Worm (Caenorhabditis elegans) whole organism, L4 larva: ENCODE data around the gene mrps-2.
A peak's percentile ranks its signal among the peaks of the same experiment; 100 is the strongest.

Experiments
- F49E8.2 ChIP-seq: sonication (generic microtip); optimal IDR thresholded peaks from 2 replicates; lab custom pipeline; 2016; ENCODE audit warnings: missing compliant biosample characterization, mild to moderate bottlenecking, missing genetic modification characterization, borderline replicate concordance
- R02D3.7 ChIP-seq: fragments of 150-350 bp; sonication (generic microtip); optimal IDR thresholded peaks from 3 replicates; lab custom pipeline; 2014; ENCODE audit warnings: missing biosample characterization, missing genetic modification characterization
- T26A8.4 ChIP-seq: fragments of 200-800 bp; sonication (Bioruptor generic); IDR thresholded peaks from 2 replicates; pipeline ENCODE4 v1.3.6; 2022; ENCODE audit warnings: missing genetic modification characterization, missing compliant biosample characterization
- Y48G9A.11 ChIP-seq: fragments of 200-800 bp; sonication (Bioruptor generic); IDR thresholded peaks from 2 replicates; pipeline ENCODE4 v1.3.6; 2022; ENCODE audit warnings: missing genetic modification reagents, missing genetic modification characterization, missing compliant biosample characterization
- ZK337.2 ChIP-seq: fragments of 200-800 bp; sonication (Bioruptor generic); IDR thresholded peaks from 2 replicates; pipeline ENCODE4 v1.3.6; 2022; ENCODE audit warnings: missing genetic modification reagents, missing genetic modification characterization, missing compliant biosample characterization
- ceh-20 ChIP-seq: fragments of 200-800 bp; sonication (Bioruptor generic); IDR thresholded peaks from 2 replicates; pipeline ENCODE4 v1.3.6; 2022; ENCODE audit warnings: missing genetic modification reagents, missing genetic modification characterization, missing compliant biosample characterization
- ceh-28 ChIP-seq: fragments of 150-350 bp; optimal IDR thresholded peaks from 2 replicates; lab custom pipeline; 2014; ENCODE audit warnings: missing biosample characterization, missing genetic modification reagents, missing genetic modification characterization
- ceh-32 ChIP-seq: sonication (generic microtip); optimal IDR thresholded peaks from 2 replicates; lab custom pipeline; 2016; ENCODE audit warnings: mild to moderate bottlenecking, missing genetic modification characterization, missing compliant biosample characterization; ENCODE audit not compliant: poor library complexity
- ceh-44 ChIP-seq: fragments of 200-800 bp; sonication (Bioruptor generic); IDR thresholded peaks from 2 replicates; pipeline ENCODE4 v1.3.6; 2022; ENCODE audit warnings: missing genetic modification reagents, missing genetic modification characterization, missing compliant biosample characterization
- ceh-62 ChIP-seq: sonication (generic microtip); optimal IDR thresholded peaks from 2 replicates; lab custom pipeline; 2017; ENCODE audit warnings: missing biosample characterization, missing genetic modification characterization
- ceh-82 ChIP-seq: sonication (generic microtip); optimal IDR thresholded peaks from 2 replicates; lab custom pipeline; 2017; ENCODE audit warnings: missing biosample characterization, missing genetic modification characterization
- ces-1 ChIP-seq: fragments of 150-350 bp; sonication (generic microtip); optimal IDR thresholded peaks from 4 replicates; lab custom pipeline; 2014; ENCODE audit warnings: missing biosample characterization, missing genetic modification reagents, missing genetic modification characterization
- cey-2 ChIP-seq: sonication (generic microtip); optimal IDR thresholded peaks from 3 replicates; lab custom pipeline; 2017; ENCODE audit warnings: missing genetic modification characterization, mild to moderate bottlenecking, missing compliant biosample characterization, antibody characterized with exemption, borderline replicate concordance; ENCODE audit not compliant: insufficient read depth
- daf-12 ChIP-seq: fragments of 150-350 bp; optimal IDR thresholded peaks from 2 replicates; lab custom pipeline; 2014; ENCODE audit warnings: missing biosample characterization, missing genetic modification reagents, missing genetic modification characterization
- daf-19 ChIP-seq: fragments of 200-800 bp; sonication (Bioruptor generic); conservative IDR thresholded peaks from 2 replicates; pipeline ENCODE4 v1.3.6; 2022; ENCODE audit warnings: missing genetic modification characterization, missing compliant biosample characterization
- dmd-9 ChIP-seq: fragments of 200-800 bp; sonication (Bioruptor generic); IDR thresholded peaks from 2 replicates; pipeline ENCODE4 v1.3.6; 2022; ENCODE audit warnings: missing genetic modification reagents, missing genetic modification characterization, missing compliant biosample characterization
- dve-1 ChIP-seq: sonication (generic microtip); optimal IDR thresholded peaks from 2 replicates; lab custom pipeline; 2017; ENCODE audit warnings: antibody characterized with exemption, mild to moderate bottlenecking, missing genetic modification characterization, missing compliant biosample characterization; ENCODE audit not compliant: insufficient read depth
- egl-43 ChIP-seq: fragments of 200-800 bp; sonication (Bioruptor generic); IDR thresholded peaks from 2 replicates; pipeline ENCODE4 v1.3.6; 2022; ENCODE audit warnings: missing genetic modification reagents, missing genetic modification characterization, missing compliant biosample characterization
- fos-1 ChIP-seq: fragments of 150-350 bp; optimal IDR thresholded peaks from 2 replicates; lab custom pipeline; 2014; ENCODE audit warnings: missing biosample characterization, missing genetic modification characterization
- gei-8 ChIP-seq: fragments of 200-800 bp; sonication (Bioruptor generic); optimal IDR thresholded peaks from 2 replicates; lab custom pipeline; 2018; ENCODE audit warnings: mild to moderate bottlenecking, missing genetic modification characterization, missing compliant biosample characterization
- hlh-30 ChIP-seq: sonication (generic microtip); optimal IDR thresholded peaks from 2 replicates; lab custom pipeline; 2017; ENCODE audit warnings: antibody characterized with exemption, mild to moderate bottlenecking, missing genetic modification characterization, missing compliant biosample characterization; ENCODE audit not compliant: insufficient read depth
- hmg-1.1 ChIP-seq: fragments of 200-800 bp; sonication (Bioruptor generic); IDR thresholded peaks from 2 replicates; pipeline ENCODE4 v1.3.6; 2022; ENCODE audit warnings: missing genetic modification reagents, missing genetic modification characterization, missing compliant biosample characterization
- jun-1 ChIP-seq: fragments of 150-350 bp; optimal IDR thresholded peaks from 2 replicates; lab custom pipeline; 2014; ENCODE audit warnings: missing biosample characterization, missing genetic modification reagents, missing genetic modification characterization
- lin-1 ChIP-seq: fragments of 200-800 bp; sonication (Bioruptor generic); IDR thresholded peaks from 2 replicates; pipeline ENCODE4 v1.3.6; 2022; ENCODE audit warnings: missing genetic modification reagents, missing genetic modification characterization, missing compliant biosample characterization
- lin-29 ChIP-seq: fragments of 200-800 bp; sonication (Bioruptor generic); IDR thresholded peaks from 2 replicates; pipeline ENCODE4 v1.3.6; 2022; ENCODE audit warnings: missing genetic modification reagents, missing genetic modification characterization, missing compliant biosample characterization
- lir-3 ChIP-seq: sonication (generic microtip); optimal IDR thresholded peaks from 2 replicates; lab custom pipeline; 2016; ENCODE audit warnings: mild to moderate bottlenecking, missing genetic modification characterization, missing compliant biosample characterization
- madf-9 ChIP-seq: fragments of 200-800 bp; sonication (Bioruptor generic); conservative IDR thresholded peaks from 2 replicates; pipeline ENCODE4 v1.3.6; 2022; ENCODE audit warnings: missing genetic modification reagents, missing genetic modification characterization, missing compliant biosample characterization
- mdl-1 ChIP-seq, 2 experiments: fragments of 150-350 bp in 1 of 2; sonication (generic microtip) in 1 of 2; optimal IDR thresholded peaks; 2 replicates each; lab custom pipeline; 2014 to 2017; ENCODE audit warnings: missing biosample characterization in 2 of 2, missing genetic modification characterization in 2 of 2
- mdt-29 ChIP-seq: fragments of 200-800 bp; sonication (Bioruptor generic); IDR thresholded peaks from 2 replicates; pipeline ENCODE4 v1.3.6; 2022; ENCODE audit warnings: missing genetic modification reagents, missing genetic modification characterization, missing compliant biosample characterization
- mep-1 ChIP-seq: fragments of 150-350 bp; sonication (generic microtip); optimal IDR thresholded peaks from 3 replicates; lab custom pipeline; 2014; ENCODE audit warnings: missing biosample characterization, missing genetic modification characterization
- mxl-2 ChIP-seq: fragments of 200-800 bp; sonication (Bioruptor generic); conservative IDR thresholded peaks from 2 replicates; pipeline ENCODE4 v1.3.6; 2022; ENCODE audit warnings: missing genetic modification reagents, missing genetic modification characterization, missing compliant biosample characterization
- nhr-10 ChIP-seq: fragments of 150-350 bp; optimal IDR thresholded peaks from 2 replicates; lab custom pipeline; 2014; ENCODE audit warnings: missing biosample characterization, missing genetic modification characterization
- nhr-102 ChIP-seq: sonication (generic microtip); optimal IDR thresholded peaks from 2 replicates; lab custom pipeline; 2016; ENCODE audit warnings: mild to moderate bottlenecking, missing genetic modification characterization, moderate library complexity, missing compliant biosample characterization
- nhr-111 ChIP-seq: fragments of 200-800 bp; sonication (Bioruptor generic); optimal IDR thresholded peaks from 2 replicates; lab custom pipeline; 2018; ENCODE audit warnings: mild to moderate bottlenecking, missing genetic modification characterization, missing compliant biosample characterization
- nhr-237 ChIP-seq: sonication (generic microtip); optimal IDR thresholded peaks from 2 replicates; lab custom pipeline; 2017; ENCODE audit warnings: missing biosample characterization, missing genetic modification characterization
- nhr-25 ChIP-seq: sonication (generic microtip); optimal IDR thresholded peaks from 2 replicates; lab custom pipeline; 2017; ENCODE audit warnings: missing genetic modification characterization, mild to moderate bottlenecking, missing compliant biosample characterization, antibody characterized with exemption, moderate library complexity, borderline replicate concordance; ENCODE audit not compliant: insufficient read depth
- nhr-6 ChIP-seq: fragments of 150-350 bp; optimal IDR thresholded peaks from 2 replicates; lab custom pipeline; 2014; ENCODE audit warnings: missing biosample characterization, missing genetic modification characterization
- nhr-77 ChIP-seq: fragments of 150-350 bp; optimal IDR thresholded peaks from 2 replicates; lab custom pipeline; 2014; ENCODE audit warnings: missing biosample characterization, missing genetic modification characterization
- pha-4 ChIP-seq, 2 experiments: fragments of 150-350 bp in 1 of 2; fragments of 200-800 bp in 1 of 2; sonication (Bioruptor generic) in 1 of 2; IDR thresholded peaks in 1 of 2; optimal IDR thresholded peaks in 1 of 2; 2 replicates each; pipeline versions ENCODE4 v1.3.6 to Lab custom; 2014 to 2022; ENCODE audit warnings: missing genetic modification characterization in 2 of 2, missing genetic modification reagents in 2 of 2, missing biosample characterization in 1 of 2, missing compliant biosample characterization in 1 of 2
- rbr-2 ChIP-seq: sonication (generic microtip); optimal IDR thresholded peaks from 2 replicates; lab custom pipeline; 2016; ENCODE audit warnings: missing genotype, missing genetic modification characterization, missing compliant biosample characterization
- snpc-1.2 ChIP-seq: fragments of 200-800 bp; sonication (Bioruptor generic); IDR thresholded peaks from 2 replicates; pipeline ENCODE4 v1.3.6; 2022; ENCODE audit warnings: missing genetic modification reagents, missing genetic modification characterization, missing compliant biosample characterization
- spr-3 ChIP-seq: fragments of 200-800 bp; sonication (Bioruptor generic); optimal IDR thresholded peaks from 2 replicates; lab custom pipeline; 2018; ENCODE audit warnings: mild to moderate bottlenecking, missing genetic modification characterization, missing compliant biosample characterization
- tag-97 ChIP-seq: fragments of 200-800 bp; sonication (Bioruptor generic); IDR thresholded peaks from 2 replicates; pipeline ENCODE4 v1.3.6; 2022; ENCODE audit warnings: missing genetic modification characterization, missing compliant biosample characterization
- tra-1 ChIP-seq: fragments of 200-800 bp; sonication (Bioruptor generic); IDR thresholded peaks from 2 replicates; pipeline ENCODE4 v1.3.6; 2022; ENCODE audit warnings: missing genetic modification reagents, missing genetic modification characterization, missing compliant biosample characterization
- unc-62 ChIP-seq, 3 experiments: fragments of 150-350 bp in 1 of 3; sonication (generic microtip); optimal IDR thresholded peaks in 2 of 3; peaks in 1 of 3; 1 replicate in 1 of 3; 2 replicates in 2 of 3; lab custom pipeline; 2014 to 2017; ENCODE audit warnings: missing biosample characterization in 3 of 3, missing genetic modification characterization in 3 of 3, missing genetic modification reagents in 3 of 3, missing genotype in 1 of 3
- zip-2 ChIP-seq: fragments of 150-350 bp; optimal IDR thresholded peaks from 2 replicates; lab custom pipeline; 2014; ENCODE audit warnings: missing biosample characterization, missing genetic modification characterization
- ztf-7 ChIP-seq: fragments of 150-350 bp; optimal IDR thresholded peaks from 2 replicates; lab custom pipeline; 2014; ENCODE audit warnings: missing biosample characterization, missing genetic modification characterization

Gene mrps-2

ce11 chrV:8495965-8496364 is 30.5 kb downstream of the mrps-2 start (continued):
- TF ChIP-seq mxl-2 (GFP tag; lab: Robert Waterston, UW) (no peak), tag-97 (no peak), Y48G9A.11 (peak; percentile 27; the same call in 1 of the 2 replicates), snpc-1.2 (peak; percentile 69), ztf-7 (tag; lab: Kevin White, UChicago) (no peak), mep-1 (tag; lab: Kevin White, UChicago) (peak; percentile 36), spr-3 (GFP tag; lab: Kevin White, UChicago) (peak; percentile 7), gei-8 (GFP tag; lab: Kevin White, UChicago) (peak; percentile 38), lin-1 (GFP tag; lab: Robert Waterston, UW) (0 out of 2 replicates have a peak, but pooled peaks have one; percentile 11), R02D3.7 (no peak), pha-4 (GFP tag; IDR thresholded peaks at IDR 0.05; lab: Robert Waterston, UW) (peak; percentile 65), pha-4 (tag; optimal IDR thresholded peaks at IDR 0.05; lab: Kevin White, UChicago) (no peak)

- TF ChIP-seq ZK337.2 (GFP tag; lab: Robert Waterston, UW), result no peak
- no peak for TF ChIP-seq ceh-32 (tag; lab: Kevin White, UChicago)
- TF ChIP-seq R02D3.7, result no peak
- TF ChIP-seq F49E8.2 (tag; lab: Kevin White, UChicago), result no peak
- TF ChIP-seq ceh-44 (GFP tag; lab: Robert Waterston, UW), result 0 out of 2 replicates have a peak, but pooled peaks have one; percentile 44
- TF ChIP-seq rbr-2, result no peak
- TF ChIP-seq daf-19 (GFP tag; lab: Robert Waterston, UW), result peak; percentile 66; the same call in 1 of the 2 replicates
- no peak for TF ChIP-seq hmg-1.1 (GFP tag; lab: Robert Waterston, UW)
- TF ChIP-seq nhr-25 (tag; lab: Kevin White, UChicago), result no peak
- TF ChIP-seq fos-1 (tag; lab: Kevin White, UChicago), result no peak
- TF ChIP-seq nhr-237, result no peak
- TF ChIP-seq dmd-9 (GFP tag; lab: Robert Waterston, UW), result no peak
- peak; percentile 52; the same call in 1 of the 2 replicates for TF ChIP-seq egl-43
- no peak for TF ChIP-seq unc-62 (GFP tag; optimal IDR thresholded peaks at IDR 0.05 in 1 of 2; lab: Kevin White, UChicago)
- no peak for TF ChIP-seq unc-62 (tag; optimal IDR thresholded peaks at IDR 0.05; lab: Kevin White, UChicago)
- no peak for TF ChIP-seq ceh-62
- TF ChIP-seq nhr-102, result no peak
- TF ChIP-seq ceh-20 (GFP tag; lab: Robert Waterston, UW), result peak; percentile 45; the same call in 1 of the 2 replicates
- no peak for TF ChIP-seq dve-1 (tag; lab: Kevin White, UChicago)
- no peak for TF ChIP-seq nhr-111 (GFP tag; lab: Kevin White, UChicago)
- TF ChIP-seq daf-12, result no peak
- TF ChIP-seq hlh-30 (tag; lab: Kevin White, UChicago), result no peak
- no peak for TF ChIP-seq nhr-10 (tag; lab: Kevin White, UChicago)
- TF ChIP-seq nhr-77 (tag; lab: Kevin White, UChicago), result no peak
- peak; percentile 15 for TF ChIP-seq lir-3 (tag; lab: Kevin White, UChicago)
- TF ChIP-seq mdt-29 (GFP tag; lab: Robert Waterston, UW), result no peak
- TF ChIP-seq ces-1 (GFP tag; lab: Kevin White, UChicago), result no peak
- peak; percentile 53; the same call in 1 of the 2 replicates for TF ChIP-seq pha-4 (GFP tag; IDR thresholded peaks at IDR 0.05; lab: Robert Waterston, UW)
- no peak for TF ChIP-seq pha-4 (tag; optimal IDR thresholded peaks at IDR 0.05; lab: Kevin White, UChicago)
- no peak for TF ChIP-seq jun-1
- no peak for TF ChIP-seq lin-29 (GFP tag; lab: Robert Waterston, UW)
- no peak for TF ChIP-seq tra-1 (GFP tag; lab: Robert Waterston, UW)
- TF ChIP-seq ceh-82 (tag; lab: Kevin White, UChicago), result no peak
- TF ChIP-seq zip-2 (tag; lab: Kevin White, UChicago), result no peak
- 0 out of 2 replicates have a peak, but pooled peaks have one; percentile 40 for TF ChIP-seq Y48G9A.11
- TF ChIP-seq ceh-28, result no peak
- no peak for TF ChIP-seq cey-2 (tag; lab: Kevin White, UChicago)
- TF ChIP-seq madf-9 (GFP tag; lab: Robert Waterston, UW), result no peak
- TF ChIP-seq mdl-1 (tag; optimal IDR thresholded peaks at IDR 0.05; lab: Kevin White, UChicago), result no peak
- 0 out of 2 replicates have a peak, but pooled peaks have one; percentile 39 for TF ChIP-seq T26A8.4 (GFP tag; lab: Robert Waterston, UW)
- TF ChIP-seq nhr-6 (tag; lab: Kevin White, UChicago), result no peak
Observed at ce11 chrV:8499407-8499806, 33.9 kb downstream of the mrps-2 start.
